In genomic region chr3L:20183345-20184088, dm6 we compare ENCODE assay signal across 1 fruit fly cellular context.
TF ChIP-seq lines count a peak whose summit lies in the region.

No protein-coding gene starts in this region.

TF ChIP-seq in whole organism, embryonic, 481 proteins besides CTCF, POLR2A, EP300 and RAD21 (continued from another document and continues in another):
- no peak for TF ChIP-seq CG12769 (tag; optimal IDR thresholded peaks at IDR 0.05; lab: Kevin White, UChicago)
- no peak for TF ChIP-seq CG12299 (tag; optimal IDR thresholded peaks at IDR 0.05; lab: Kevin White, UChicago)
- no peak for TF ChIP-seq CG3163 (GFP tag; optimal IDR thresholded peaks at IDR 0.05; lab: Kevin White, UChicago)
- no peak for TF ChIP-seq Asciz (GFP tag; optimal IDR thresholded peaks at IDR 0.05; lab: Kevin White, UChicago)
- TF ChIP-seq HLH3B (GFP tag; IDR thresholded peaks at IDR 0.05; lab: Robert Waterston, UW), result peak; percentile 42; the same call in 1 of the 2 replicates
- no peak for TF ChIP-seq gce (GFP tag; IDR thresholded peaks at IDR 0.05; lab: Robert Waterston, UW)
- peak; percentile 33 for TF ChIP-seq CG9437 (GFP tag; optimal IDR thresholded peaks at IDR 0.05; lab: Kevin White, UChicago)
- no peak for TF ChIP-seq mirr (GFP tag; optimal IDR thresholded peaks at IDR 0.05; lab: Kevin White, UChicago)
- peak; percentile 36 for TF ChIP-seq CG10267 (tag; optimal IDR thresholded peaks at IDR 0.05; lab: Kevin White, UChicago)
- TF ChIP-seq tin (GFP tag; optimal IDR thresholded peaks at IDR 0.05; lab: Kevin White, UChicago), result peak; percentile 29
- peak; percentile 59 for TF ChIP-seq CG16815 (GFP tag; optimal IDR thresholded peaks at IDR 0.05; lab: Kevin White, UChicago)
- 0 out of 3 replicates have a peak, but pooled peaks have one; percentile 36 for TF ChIP-seq Dbx (GFP tag; IDR thresholded peaks at IDR 0.05; lab: Robert Waterston, UW)
- TF ChIP-seq ato (GFP tag; IDR thresholded peaks at IDR 0.05; lab: Robert Waterston, UW; ENCODE audit: partially characterized antibody), result no peak
- TF ChIP-seq Mes4 (GFP tag; optimal IDR thresholded peaks at IDR 0.05; lab: Kevin White, UChicago), result no peak
- TF ChIP-seq gem (tag; optimal IDR thresholded peaks at IDR 0.05; lab: Kevin White, UChicago), result peak; percentile 75
- no peak for TF ChIP-seq hkb (optimal IDR thresholded peaks at IDR 0.05; lab: Kevin White, UChicago)
- peak; percentile 45 for TF ChIP-seq hkb (GFP tag; IDR thresholded peaks at IDR 0.05; lab: Robert Waterston, UW)
- no peak for TF ChIP-seq wek (GFP tag; optimal IDR thresholded peaks at IDR 0.05; lab: Kevin White, UChicago)
- peak; percentile 60 for TF ChIP-seq CG4424 (GFP tag; optimal IDR thresholded peaks at IDR 0.05; lab: Kevin White, UChicago)
- TF ChIP-seq Lpt (GFP tag; optimal IDR thresholded peaks at IDR 0.05; lab: Kevin White, UChicago), result no peak
- no peak for TF ChIP-seq CG14860 (GFP tag; IDR thresholded peaks at IDR 0.05; lab: Robert Waterston, UW; ENCODE audit: partially characterized antibody)
- TF ChIP-seq CG10979 (tag; optimal IDR thresholded peaks at IDR 0.05; lab: Kevin White, UChicago), result peak; percentile 51
- no peak for TF ChIP-seq CG6175 (GFP tag; IDR thresholded peaks at IDR 0.05; lab: Robert Waterston, UW)
- TF ChIP-seq CG4617 (GFP tag; optimal IDR thresholded peaks at IDR 0.05; lab: Kevin White, UChicago; ENCODE audit: borderline replicate concordance), result no peak
- TF ChIP-seq Usf (GFP tag; optimal IDR thresholded peaks at IDR 0.05; lab: Kevin White, UChicago), result no peak
- peak; percentile 36 for TF ChIP-seq CG17802 (tag; optimal IDR thresholded peaks at IDR 0.05; lab: Kevin White, UChicago)
- 0 out of 3 replicates have a peak, but pooled peaks have one; percentile 16 for TF ChIP-seq CG34422 (GFP tag; IDR thresholded peaks at IDR 0.05; lab: Robert Waterston, UW)
- TF ChIP-seq ttk (GFP tag; IDR thresholded peaks at IDR 0.05; lab: Robert Waterston, UW), result no peak; the same call in 1 of the 2 replicates
- peak; percentile 47 for TF ChIP-seq nau (GFP tag; optimal IDR thresholded peaks at IDR 0.05; lab: Kevin White, UChicago)
- no peak for TF ChIP-seq GATAe (GFP tag; conservative IDR thresholded peaks at IDR 0.05; lab: Robert Waterston, UW)
- no peak for TF ChIP-seq CG7357 (GFP tag; IDR thresholded peaks at IDR 0.05; lab: Robert Waterston, UW)
- no peak for TF ChIP-seq tup (GFP tag; optimal IDR thresholded peaks at IDR 0.05; lab: Kevin White, UChicago)
- no peak for TF ChIP-seq Antp (GFP tag; optimal IDR thresholded peaks at IDR 0.05; lab: Kevin White, UChicago)
- TF ChIP-seq ac (GFP tag; optimal IDR thresholded peaks at IDR 0.05; lab: Kevin White, UChicago), result no peak
- TF ChIP-seq CG5180 (GFP tag; optimal IDR thresholded peaks at IDR 0.05; lab: Kevin White, UChicago), result no peak
- TF ChIP-seq lov (optimal IDR thresholded peaks at IDR 0.05; lab: Kevin White, UChicago), result no peak
- no peak for TF ChIP-seq lov (GFP tag; IDR thresholded peaks at IDR 0.05; lab: Robert Waterston, UW)
- peak; percentile 56 for TF ChIP-seq CG18262 (tag; optimal IDR thresholded peaks at IDR 0.05; lab: Kevin White, UChicago)
- no peak for TF ChIP-seq CG7271 (tag; optimal IDR thresholded peaks at IDR 0.05; lab: Kevin White, UChicago)
- TF ChIP-seq Dip2 (GFP tag; IDR thresholded peaks at IDR 0.05; lab: Robert Waterston, UW), result 0 out of 2 replicates have a peak, but pooled peaks have one; percentile 12
- no peak for TF ChIP-seq luna (GFP tag; optimal IDR thresholded peaks at IDR 0.05; lab: Kevin White, UChicago)
- TF ChIP-seq H15 (GFP tag; IDR thresholded peaks at IDR 0.05; lab: Robert Waterston, UW), result no peak
- TF ChIP-seq CG13424 (tag; optimal IDR thresholded peaks at IDR 0.05; lab: Kevin White, UChicago), result peak; percentile 60
- peak; percentile 14 for TF ChIP-seq scrt (GFP tag; optimal IDR thresholded peaks at IDR 0.05; lab: Kevin White, UChicago)
- TF ChIP-seq NC2β (GFP tag; optimal IDR thresholded peaks at IDR 0.05; lab: Kevin White, UChicago), result peak; percentile 11
- peak; percentile 52 to 60 for TF ChIP-seq Pdp1 (GFP tag; optimal IDR thresholded peaks at IDR 0.05; lab: Kevin White, UChicago)
- TF ChIP-seq CG6254 (GFP tag; optimal IDR thresholded peaks at IDR 0.05; lab: Kevin White, UChicago), result no peak
- TF ChIP-seq CG15073 (GFP tag; optimal IDR thresholded peaks at IDR 0.05; lab: Kevin White, UChicago), result no peak
- peak; percentile 39 for TF ChIP-seq Abd-B (GFP tag; optimal IDR thresholded peaks at IDR 0.05; lab: Kevin White, UChicago)
- TF ChIP-seq slbo (GFP tag; IDR thresholded peaks at IDR 0.05; lab: Robert Waterston, UW), result peak; percentile 67
- TF ChIP-seq CG9609 (GFP tag; optimal IDR thresholded peaks at IDR 0.05; lab: Kevin White, UChicago), result no peak
- TF ChIP-seq CG8359 (GFP tag; optimal IDR thresholded peaks at IDR 0.05; lab: Kevin White, UChicago; ENCODE audit: borderline replicate concordance), result no peak
- TF ChIP-seq dm (GFP tag; optimal IDR thresholded peaks at IDR 0.05; lab: Kevin White, UChicago), result no peak
- no peak for TF ChIP-seq dati (GFP tag; IDR thresholded peaks at IDR 0.05; lab: Robert Waterston, UW)
- TF ChIP-seq tll (GFP tag; optimal IDR thresholded peaks at IDR 0.05; lab: Kevin White, UChicago), result no peak
- no peak for TF ChIP-seq nerfin-2 (GFP tag; IDR thresholded peaks at IDR 0.05; lab: Robert Waterston, UW; ENCODE audit: partially characterized antibody)
- no peak for TF ChIP-seq jumu (GFP tag; optimal IDR thresholded peaks at IDR 0.05; lab: Kevin White, UChicago)
- no peak for TF ChIP-seq abd-A (tag; optimal IDR thresholded peaks at IDR 0.05; lab: Kevin White, UChicago)
- no peak for TF ChIP-seq HLH4C (GFP tag; IDR thresholded peaks at IDR 0.05; lab: Robert Waterston, UW; ENCODE audit: partially characterized antibody)
- TF ChIP-seq kah (GFP tag; optimal IDR thresholded peaks at IDR 0.05; lab: Kevin White, UChicago), result no peak
- no peak for TF ChIP-seq odd (GFP tag; optimal IDR thresholded peaks at IDR 0.05; lab: Kevin White, UChicago)
- TF ChIP-seq CG6272 (GFP tag; IDR thresholded peaks at IDR 0.05; lab: Robert Waterston, UW), result no peak
- TF ChIP-seq Lim3 (GFP tag; IDR thresholded peaks at IDR 0.05; lab: Robert Waterston, UW), result no peak
- no peak for TF ChIP-seq chinmo (GFP tag; IDR thresholded peaks at IDR 0.05; lab: Robert Waterston, UW; ENCODE audit: partially characterized antibody)
- 0 out of 3 replicates have a peak, but pooled peaks have one; percentile 9 for TF ChIP-seq Mrtf (GFP tag; IDR thresholded peaks at IDR 0.05; lab: Robert Waterston, UW)
- peak; percentile 70 for TF ChIP-seq CG11504 (tag; optimal IDR thresholded peaks at IDR 0.05; lab: Kevin White, UChicago)
- TF ChIP-seq NK7.1 (GFP tag; optimal IDR thresholded peaks at IDR 0.05; lab: Kevin White, UChicago), result no peak
- no peak for TF ChIP-seq CG15479 (GFP tag; optimal IDR thresholded peaks at IDR 0.05; lab: Kevin White, UChicago)
- no peak for TF ChIP-seq Awh (GFP tag; IDR thresholded peaks at IDR 0.05; lab: Robert Waterston, UW)
- TF ChIP-seq cad (GFP tag; optimal IDR thresholded peaks at IDR 0.05; lab: Kevin White, UChicago), result no peak
- TF ChIP-seq pan (optimal IDR thresholded peaks at IDR 0.05; lab: Kevin White, UChicago), result no peak
- peak in 1 of 2 experiments; percentile 55 for TF ChIP-seq pan (GFP tag; optimal IDR thresholded peaks at IDR 0.05 in 1 of 2, IDR thresholded peaks at IDR 0.05 in 1 of 2)
- no peak for TF ChIP-seq en (GFP tag; optimal IDR thresholded peaks at IDR 0.05; lab: Kevin White, UChicago)
- TF ChIP-seq CG14965 (GFP tag; optimal IDR thresholded peaks at IDR 0.05; lab: Kevin White, UChicago; ENCODE audit: borderline replicate concordance), result no peak
- TF ChIP-seq usp (GFP tag; optimal IDR thresholded peaks at IDR 0.05; lab: Kevin White, UChicago), result no peak
- no peak for TF ChIP-seq CG42726 (GFP tag; IDR thresholded peaks at IDR 0.05; lab: Robert Waterston, UW; ENCODE audit: partially characterized antibody)
- TF ChIP-seq eyg (GFP tag; optimal IDR thresholded peaks at IDR 0.05; lab: Kevin White, UChicago), result no peak
- TF ChIP-seq BtbVII (GFP tag; optimal IDR thresholded peaks at IDR 0.05; lab: Kevin White, UChicago), result peak; percentile 17
- TF ChIP-seq CG2712 (tag; optimal IDR thresholded peaks at IDR 0.05; lab: Kevin White, UChicago), result peak; percentile 72
- TF ChIP-seq CG7745 (tag; optimal IDR thresholded peaks at IDR 0.05; lab: Kevin White, UChicago), result no peak
- no peak for TF ChIP-seq MTF-1 (GFP tag; optimal IDR thresholded peaks at IDR 0.05; lab: Kevin White, UChicago; ENCODE audit: borderline replicate concordance)
- TF ChIP-seq Aef1 (GFP tag; IDR thresholded peaks at IDR 0.05; lab: Robert Waterston, UW), result peak; percentile 43; the same call in 2 of the 3 replicates
- peak; percentile 52; the same call in 1 of the 3 replicates for TF ChIP-seq CG11695 (GFP tag; IDR thresholded peaks at IDR 0.05; lab: Robert Waterston, UW)
- TF ChIP-seq crol (GFP tag; IDR thresholded peaks at IDR 0.05; lab: Robert Waterston, UW), result peak; percentile 86
- no peak for TF ChIP-seq CG4328 (GFP tag; optimal IDR thresholded peaks at IDR 0.05; lab: Kevin White, UChicago)
- peak; percentile 68 for TF ChIP-seq CG2678 (tag; optimal IDR thresholded peaks at IDR 0.05; lab: Kevin White, UChicago)
- peak; percentile 44; the same call in 1 of the 2 replicates for TF ChIP-seq E2f1 (GFP tag; IDR thresholded peaks at IDR 0.05; lab: Robert Waterston, UW)
- TF ChIP-seq CG10543 (GFP tag; optimal IDR thresholded peaks at IDR 0.05; lab: Kevin White, UChicago), result peak; percentile 3
- TF ChIP-seq disco-r (GFP tag; optimal IDR thresholded peaks at IDR 0.05; lab: Kevin White, UChicago), result no peak
- TF ChIP-seq CG31365 (tag; optimal IDR thresholded peaks at IDR 0.05; lab: Kevin White, UChicago), result no peak
- TF ChIP-seq Bdp1 (GFP tag; optimal IDR thresholded peaks at IDR 0.05; lab: Kevin White, UChicago), result no peak
- TF ChIP-seq sima (GFP tag; optimal IDR thresholded peaks at IDR 0.05; lab: Kevin White, UChicago), result no peak
- TF ChIP-seq Hand (GFP tag; optimal IDR thresholded peaks at IDR 0.05; lab: Kevin White, UChicago), result peak; percentile 32
- TF ChIP-seq Nf-YA (GFP tag; IDR thresholded peaks at IDR 0.05; lab: Robert Waterston, UW), result no peak; the same call in 1 of the 2 replicates
- TF ChIP-seq pfk (GFP tag; optimal IDR thresholded peaks at IDR 0.05; lab: Kevin White, UChicago), result no peak
- no peak for TF ChIP-seq Lhr (GFP tag; optimal IDR thresholded peaks at IDR 0.05; lab: Kevin White, UChicago)
- TF ChIP-seq CG8944 (GFP tag; optimal IDR thresholded peaks at IDR 0.05; lab: Kevin White, UChicago), result no peak
- no peak for TF ChIP-seq Dref (GFP tag; IDR thresholded peaks at IDR 0.05; lab: Robert Waterston, UW)
- TF ChIP-seq fu2 (GFP tag; optimal IDR thresholded peaks at IDR 0.05; lab: Kevin White, UChicago), result peak; percentile 2
- no peak for TF ChIP-seq ftz-f1 (GFP tag; optimal IDR thresholded peaks at IDR 0.05; lab: Kevin White, UChicago)
- TF ChIP-seq emc (GFP tag; optimal IDR thresholded peaks at IDR 0.05; lab: Kevin White, UChicago), result no peak
- TF ChIP-seq CG13894 (tag; optimal IDR thresholded peaks at IDR 0.05; lab: Kevin White, UChicago), result no peak
- TF ChIP-seq ERR (GFP tag; optimal IDR thresholded peaks at IDR 0.05; lab: Kevin White, UChicago), result no peak
- TF ChIP-seq Trl (optimal IDR thresholded peaks at IDR 0.05; lab: Kevin White, UChicago), result no peak
- TF ChIP-seq Trl (GFP tag; optimal IDR thresholded peaks at IDR 0.05; lab: Kevin White, UChicago), result no peak
- no peak for TF ChIP-seq Neu2 (GFP tag; optimal IDR thresholded peaks at IDR 0.05; lab: Kevin White, UChicago; ENCODE audit: borderline replicate concordance)
- TF ChIP-seq Hmx (GFP tag; optimal IDR thresholded peaks at IDR 0.05; lab: Kevin White, UChicago), result peak; percentile 3
- TF ChIP-seq Gug (GFP tag; IDR thresholded peaks at IDR 0.05; lab: Robert Waterston, UW), result peak; percentile 33; the same call in 2 of the 4 replicates
- TF ChIP-seq CG4730 (GFP tag; IDR thresholded peaks at IDR 0.05; lab: Robert Waterston, UW), result no peak
- peak; percentile 70 for TF ChIP-seq dmrt99B (tag; optimal IDR thresholded peaks at IDR 0.05; lab: Kevin White, UChicago)
- no peak for TF ChIP-seq CHES-1-like (GFP tag; optimal IDR thresholded peaks at IDR 0.05; lab: Kevin White, UChicago)
- TF ChIP-seq dimm (GFP tag; IDR thresholded peaks at IDR 0.05; lab: Robert Waterston, UW), result no peak
- TF ChIP-seq Xrp1 (GFP tag; IDR thresholded peaks at IDR 0.05; lab: Robert Waterston, UW), result peak; percentile 45; the same call in 1 of the 2 replicates
- peak; percentile 63 for TF ChIP-seq CG9727 (GFP tag; optimal IDR thresholded peaks at IDR 0.05; lab: Kevin White, UChicago)
- peak; percentile 7 for TF ChIP-seq Sry-δ (GFP tag; optimal IDR thresholded peaks at IDR 0.05; lab: Kevin White, UChicago)
- TF ChIP-seq CG31388 (GFP tag; optimal IDR thresholded peaks at IDR 0.05; lab: Kevin White, UChicago), result no peak
- no peak for TF ChIP-seq CG17186 (GFP tag; optimal IDR thresholded peaks at IDR 0.05; lab: Kevin White, UChicago)
- TF ChIP-seq fd102C (GFP tag; optimal IDR thresholded peaks at IDR 0.05; lab: Kevin White, UChicago), result no peak
- no peak for TF ChIP-seq vfl (GFP tag; optimal IDR thresholded peaks at IDR 0.05; lab: Kevin White, UChicago)
- TF ChIP-seq CG17328 (GFP tag; IDR thresholded peaks at IDR 0.05; lab: Robert Waterston, UW), result 0 out of 2 replicates have a peak, but pooled peaks have one; percentile 19
- TF ChIP-seq Camta (GFP tag; optimal IDR thresholded peaks at IDR 0.05; lab: Kevin White, UChicago), result peak; percentile 24
- no peak for TF ChIP-seq aop (GFP tag; IDR thresholded peaks at IDR 0.05; lab: Robert Waterston, UW)
- TF ChIP-seq CG2889 (GFP tag; IDR thresholded peaks at IDR 0.05; lab: Robert Waterston, UW), result no peak
- no peak for TF ChIP-seq stwl (tag; optimal IDR thresholded peaks at IDR 0.05; lab: Kevin White, UChicago)
- no peak for TF ChIP-seq Nf-YB (GFP tag; optimal IDR thresholded peaks at IDR 0.05; lab: Kevin White, UChicago)
- TF ChIP-seq CG13123 (GFP tag; optimal IDR thresholded peaks at IDR 0.05; lab: Kevin White, UChicago), result peak; percentile 6
- no peak for TF ChIP-seq NFAT (GFP tag; IDR thresholded peaks at IDR 0.05; lab: Robert Waterston, UW)
- no peak for TF ChIP-seq Jarid2 (GFP tag; optimal IDR thresholded peaks at IDR 0.05; lab: Kevin White, UChicago)
- TF ChIP-seq CG17829 (tag; optimal IDR thresholded peaks at IDR 0.05; lab: Kevin White, UChicago), result peak; percentile 18
- TF ChIP-seq ab (GFP tag; optimal IDR thresholded peaks at IDR 0.05; lab: Kevin White, UChicago), result no peak
- TF ChIP-seq Hr3 (GFP tag; optimal IDR thresholded peaks at IDR 0.05; lab: Kevin White, UChicago), result peak; percentile 52
- no peak for TF ChIP-seq CG17912 (GFP tag; optimal IDR thresholded peaks at IDR 0.05; lab: Kevin White, UChicago)
- TF ChIP-seq Fer2 (tag; optimal IDR thresholded peaks at IDR 0.05; lab: Kevin White, UChicago), result no peak
